Fruit fly (Drosophila melanogaster): Measurements from ENCODE around the gene CG7950.

Gene CG7950

dm6 chr3R:30043139-30043744 is 13.4 kb upstream of the CG7950 start, which contains the start of gene Sry-delta (continued):
- TF ChIP-seq CG15011 (GFP tag; optimal IDR thresholded peaks at IDR 0.05) (no peak), Elba2 (GFP tag; optimal IDR thresholded peaks at IDR 0.05) (no peak), kay (GFP tag; optimal IDR thresholded peaks at IDR 0.05) (peak; percentile 61), gcm2 (GFP tag; optimal IDR thresholded peaks at IDR 0.05) (peak; percentile 13), dm (GFP tag; optimal IDR thresholded peaks at IDR 0.05) (peak; percentile 82), Max (GFP tag; optimal IDR thresholded peaks at IDR 0.05) (peak; percentile 80), CG12155 (GFP tag; optimal IDR thresholded peaks at IDR 0.05) (peak; percentile 81), sqz (GFP tag; optimal IDR thresholded peaks at IDR 0.05) (no peak), NfI (GFP tag; optimal IDR thresholded peaks at IDR 0.05) (peak; percentile 83), Sox100B (GFP tag; optimal IDR thresholded peaks at IDR 0.05) (no peak), CG31388 (GFP tag; optimal IDR thresholded peaks at IDR 0.05) (peak; percentile 60), CG16863 (GFP tag; optimal IDR thresholded peaks at IDR 0.05) (peak; percentile 53), jumu (GFP tag; optimal IDR thresholded peaks at IDR 0.05) (peak; percentile 86), CrebB (tag; optimal IDR thresholded peaks at IDR 0.05) (peak; percentile 71), rib (GFP tag; IDR thresholded peaks at IDR 0.05) (peak; percentile 78), Hmx (GFP tag; optimal IDR thresholded peaks at IDR 0.05) (no peak), dysf (GFP tag; IDR thresholded peaks at IDR 0.05) (peak; percentile 59; the same call in 2 of the 3 replicates), Mes4 (GFP tag; optimal IDR thresholded peaks at IDR 0.05) (peak; percentile 61), CG12769 (tag; optimal IDR thresholded peaks at IDR 0.05) (no peak), tin (GFP tag; optimal IDR thresholded peaks at IDR 0.05) (peak; percentile 91), CG6272 (GFP tag; IDR thresholded peaks at IDR 0.05) (peak; percentile 69), CG11456 (GFP tag; IDR thresholded peaks at IDR 0.05) (peak; percentile 94), Hsf (GFP tag; optimal IDR thresholded peaks at IDR 0.05) (peak; percentile 87), al (GFP tag; IDR thresholded peaks at IDR 0.05) (peak; percentile 80), Vsx1 (GFP tag; optimal IDR thresholded peaks at IDR 0.05) (no peak), CG10654 (GFP tag; optimal IDR thresholded peaks at IDR 0.05) (peak; percentile 85), gfzf (GFP tag; optimal IDR thresholded peaks at IDR 0.05) (peak; percentile 52), Chrac-16 (GFP tag; optimal IDR thresholded peaks at IDR 0.05) (peak; percentile 84), chm (GFP tag; IDR thresholded peaks at IDR 0.05) (peak; percentile 87), CG12236 (GFP tag; optimal IDR thresholded peaks at IDR 0.05) (peak; percentile 18), p53 (GFP tag; optimal IDR thresholded peaks at IDR 0.05) (peak; percentile 87), grau (tag; optimal IDR thresholded peaks at IDR 0.05) (peak; percentile 70), CG4404 (GFP tag; IDR thresholded peaks at IDR 0.05) (peak; percentile 58; the same call in 1 of the 2 replicates), Atf3 (GFP tag; optimal IDR thresholded peaks at IDR 0.05) (peak; percentile 67), Dip3 (GFP tag; optimal IDR thresholded peaks at IDR 0.05) (peak; percentile 87), NC2α (GFP tag; optimal IDR thresholded peaks at IDR 0.05) (peak; percentile 69), CG17829 (tag; optimal IDR thresholded peaks at IDR 0.05) (peak; percentile 84), Antp (GFP tag; optimal IDR thresholded peaks at IDR 0.05) (peak; percentile 92), lola (GFP tag; optimal IDR thresholded peaks at IDR 0.05) (peak in 1 of 3 experiments; percentile 34), Fer3 (tag; optimal IDR thresholded peaks at IDR 0.05) (peak; percentile 75), z (GFP tag; IDR thresholded peaks at IDR 0.05) (no peak), unc-4 (GFP tag; IDR thresholded peaks at IDR 0.05; ENCODE audit: partially characterized antibody) (peak; percentile 80), Fer1 (GFP tag; optimal IDR thresholded peaks at IDR 0.05) (peak; percentile 76), CG32772 (GFP tag; IDR thresholded peaks at IDR 0.05) (peak; percentile 62; the same call in 1 of the 2 replicates), Med (GFP tag) (peak; percentile 99), Optix (GFP tag; IDR thresholded peaks at IDR 0.05) (peak; percentile 68), cad (GFP tag; optimal IDR thresholded peaks at IDR 0.05) (peak; percentile 54), CG30403 (GFP tag; optimal IDR thresholded peaks at IDR 0.05) (peak; percentile 90), D19A (tag; optimal IDR thresholded peaks at IDR 0.05) (no peak), CG6175 (GFP tag; IDR thresholded peaks at IDR 0.05) (peak; percentile 48; the same call in 1 of the 3 replicates), Dek (tag; optimal IDR thresholded peaks at IDR 0.05) (peak; percentile 83)
